Worm (Caenorhabditis elegans) whole organism, midembryonic: ENCODE data around the gene T22F3.10.
"Not testable (repeated sequence)": the region's sequence is repeated elsewhere in the genome, so short reads cannot be mapped to it uniquely, and the experiment has no call there.

Experiments
- T22C8.4 ChIP-seq: fragments of 200-800 bp; sonication (Bioruptor generic); IDR thresholded peaks from 2 replicates; pipeline ENCODE4 v1.3.6; 2022; ENCODE audit warnings: missing genetic modification characterization, missing compliant biosample characterization
- cog-1 ChIP-seq: sonication (generic microtip); optimal IDR thresholded peaks from 2 replicates; lab custom pipeline; 2016; ENCODE audit warnings: missing genetic modification characterization, missing compliant biosample characterization
- flt-1 ChIP-seq: fragments of 200-800 bp; sonication (Bioruptor generic); IDR thresholded peaks from 2 replicates; pipeline ENCODE4 v1.3.6; 2022; ENCODE audit warnings: missing genetic modification characterization, missing compliant biosample characterization
- klf-2 ChIP-seq: fragments of 200-800 bp; sonication (Bioruptor generic); conservative IDR thresholded peaks from 2 replicates; pipeline ENCODE4 v1.3.6; 2022; ENCODE audit warnings: missing genetic modification reagents, missing genetic modification characterization, missing compliant biosample characterization
- med-1 ChIP-seq: sonication (generic microtip); optimal IDR thresholded peaks from 2 replicates; lab custom pipeline; 2017; ENCODE audit warnings: missing genetic modification characterization, mild to moderate bottlenecking, missing compliant biosample characterization, antibody characterized with exemption, missing genetic modification reagents; ENCODE audit not compliant: insufficient read depth
- ref-1 ChIP-seq: fragments of 200-800 bp; sonication (Bioruptor generic); conservative IDR thresholded peaks from 2 replicates; pipeline ENCODE4 v1.3.6; 2022; ENCODE audit warnings: missing genetic modification reagents, missing genetic modification characterization, missing compliant biosample characterization
- tab-1 ChIP-seq: fragments of 200-800 bp; sonication (Bioruptor generic); IDR thresholded peaks from 2 replicates; pipeline ENCODE4 v1.3.6; 2022; ENCODE audit warnings: missing genetic modification characterization, missing compliant biosample characterization
- ztf-23 ChIP-seq: fragments of 200-800 bp; sonication (Bioruptor generic); IDR thresholded peaks from 2 replicates; pipeline ENCODE4 v1.3.6; 2022; ENCODE audit warnings: missing genetic modification reagents, missing genetic modification characterization, missing compliant biosample characterization
- ztf-29 ChIP-seq: fragments of 200-800 bp; sonication (Bioruptor generic); IDR thresholded peaks from 2 replicates; pipeline ENCODE4 v1.3.6; 2022; ENCODE audit warnings: missing genetic modification reagents, missing genetic modification characterization, missing compliant biosample characterization

The T22F3.10 gene

DNA sequence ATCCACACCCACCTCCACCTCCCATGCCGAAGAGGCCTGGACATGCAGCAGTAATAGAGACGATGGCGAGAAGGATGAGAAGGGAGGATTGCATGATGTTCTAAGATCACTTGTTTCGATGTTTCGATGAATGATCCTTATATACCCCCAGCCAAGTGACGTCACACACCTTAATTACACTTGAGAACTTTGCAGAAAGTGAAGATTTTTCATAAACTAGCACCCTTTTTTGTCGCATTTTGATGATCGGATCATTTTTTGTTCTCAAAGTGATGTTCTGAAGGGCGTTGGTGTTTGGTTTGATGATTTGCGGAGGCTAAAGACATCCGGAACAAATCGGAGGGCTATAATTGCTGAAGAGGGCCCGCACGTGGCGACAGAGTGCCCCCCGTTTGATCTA is 35.8 kb downstream of the T22F3.10 start, which contains the start of gene grl-27:
grl-27 (minus strand) TSS at position 101 of the 400 bp plus-strand sequence.
- TF ChIP-seq tab-1 (GFP tag; lab: Robert Waterston, UW) (no peak), flt-1 (no peak), T22C8.4 (no peak), med-1 (GFP tag; lab: Kevin White, UChicago) (no peak), ztf-23 (GFP tag; lab: Robert Waterston, UW) (no peak), klf-2 (GFP tag; lab: Robert Waterston, UW) (no peak), cog-1 (tag; lab: Kevin White, UChicago) (no peak), ztf-29 (GFP tag; lab: Robert Waterston, UW) (no peak)

- TF ChIP-seq cog-1 (tag; lab: Kevin White, UChicago); klf-2 (GFP tag; lab: Robert Waterston, UW); ztf-29 (GFP tag; lab: Robert Waterston, UW): not testable (repeated sequence)
These were observed 39.1 kb downstream of the T22F3.10 start, which contains the start of gene F40C5.1 for ce11 chrV:3572408-3572807. F40C5.1 (plus strand) TSS chrV:3572708.

DNA sequence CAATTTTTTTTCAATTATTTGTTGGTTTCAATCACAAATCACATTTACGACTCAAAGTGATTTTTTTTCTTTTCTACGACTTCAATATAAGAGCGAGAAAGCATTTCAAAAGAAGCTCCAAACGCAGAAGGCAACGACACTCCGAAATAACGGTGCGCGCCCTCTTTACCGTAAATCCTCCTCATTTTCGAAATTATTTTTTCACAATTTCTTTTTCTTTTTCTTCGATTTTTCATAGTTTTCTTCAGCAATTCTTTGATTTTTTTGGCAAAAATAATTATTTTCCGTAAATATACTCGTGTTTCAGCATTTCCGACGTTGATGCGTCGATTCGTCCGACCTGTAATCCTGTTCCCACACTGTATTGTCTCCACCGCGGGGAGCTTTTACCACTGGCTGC is 40.9 kb downstream of the T22F3.10 start, which contains the start of gene F40C5.2:
F40C5.2 (plus strand) TSS at position 301 of the 400 bp plus-strand sequence.
- TF ChIP-seq ztf-23 (GFP tag; lab: Robert Waterston, UW); ref-1; cog-1 (tag; lab: Kevin White, UChicago): not testable (repeated sequence)

ce11 chrV:3564335-3564734 is 47.2 kb downstream of the T22F3.10 start, which contains the start of gene T24A6.17:
T24A6.17 (minus strand) TSS chrV:3564435.
- not testable (repeated sequence) for TF ChIP-seq ref-1; med-1 (GFP tag; lab: Kevin White, UChicago); flt-1

- TF ChIP-seq T22C8.4; ztf-29 (GFP tag; lab: Robert Waterston, UW); med-1 (GFP tag; lab: Kevin White, UChicago): not testable (repeated sequence)
These were observed 48.7 kb downstream of the T22F3.10 start, which contains the start of gene T24A6.16 for ce11 chrV:3562824-3563223. T24A6.16 (minus strand) TSS chrV:3562924.

DNA sequence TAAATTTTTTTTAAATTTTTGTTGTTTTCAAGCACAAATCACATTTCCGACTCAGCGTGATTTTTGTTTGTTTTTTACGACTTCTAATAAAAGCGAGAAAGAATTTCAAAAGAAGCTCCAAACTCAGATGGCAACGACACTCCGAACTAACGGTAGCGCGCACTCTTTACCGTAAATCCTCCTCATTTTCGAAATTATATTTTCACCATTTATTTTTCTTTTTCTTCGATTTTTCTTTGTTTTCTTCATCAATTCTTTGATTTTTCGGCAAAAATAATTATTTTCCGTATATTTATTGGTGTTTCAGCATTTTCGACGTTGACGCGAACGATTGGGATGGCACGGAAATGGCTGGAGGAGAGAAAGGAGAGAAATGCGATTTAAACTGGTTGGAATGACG is 52.8 kb downstream of the T22F3.10 start, which contains the start of gene T24A6.1:
T24A6.1 (plus strand) TSS at position 301 of the 400 bp plus-strand sequence.
- TF ChIP-seq ztf-23 (GFP tag; lab: Robert Waterston, UW); T22C8.4; cog-1 (tag; lab: Kevin White, UChicago): not testable (repeated sequence)

- no peak for TF ChIP-seq ztf-29 (GFP tag; lab: Robert Waterston, UW)
- TF ChIP-seq tab-1 (GFP tag; lab: Robert Waterston, UW), result no peak
- TF ChIP-seq cog-1 (tag; lab: Kevin White, UChicago), result no peak
- TF ChIP-seq ref-1, result no peak
- no peak for TF ChIP-seq flt-1
- TF ChIP-seq med-1 (GFP tag; lab: Kevin White, UChicago), result no peak
- no peak for TF ChIP-seq ztf-23 (GFP tag; lab: Robert Waterston, UW)
These were observed 54.1 kb downstream of the T22F3.10 start, which contains the start of gene grl-31 for ce11 chrV:3557422-3557821. grl-31 (minus strand) TSS chrV:3557778.
